Worm (Caenorhabditis elegans): ENCODE results near the gene K07E12.2.

K07E12.2 gene

ce11 chrIII:6695189-6695588 is 41.9 kb upstream of the K07E12.2 start (continued):
- TF ChIP-seq sma-9 (GFP tag; optimal IDR thresholded peaks at IDR 0.05) = peak; percentile 61
- TF ChIP-seq sma-9 (tag; optimal IDR thresholded peaks at IDR 0.05) = no peak
- TF ChIP-seq zag-1 (tag; optimal IDR thresholded peaks at IDR 0.05) = peak; percentile 49
- no peak for TF ChIP-seq ZK546.5 (tag; optimal IDR thresholded peaks at IDR 0.05)
- no peak for TF ChIP-seq unc-39 (tag; optimal IDR thresholded peaks at IDR 0.05)
- TF ChIP-seq unc-55 (GFP tag; optimal IDR thresholded peaks at IDR 0.05) = peak; percentile 75
- TF ChIP-seq snpc-4 (tag; optimal IDR thresholded peaks at IDR 0.05) = peak; percentile 25
- TF ChIP-seq nhr-77 (tag; optimal IDR thresholded peaks at IDR 0.05) = no peak
- TF ChIP-seq mbf-1 (tag; optimal IDR thresholded peaks at IDR 0.05) = no peak
- peak; percentile 4 for TF ChIP-seq nhr-6 (tag; optimal IDR thresholded peaks at IDR 0.05)
- peak; percentile 59 for TF ChIP-seq nhr-129 (tag; optimal IDR thresholded peaks at IDR 0.05)
- TF ChIP-seq fos-1 (tag; optimal IDR thresholded peaks at IDR 0.05) = peak; percentile 25
- no peak for TF ChIP-seq ama-1 (optimal IDR thresholded peaks at IDR 0.05)
- peak; percentile 46 for TF ChIP-seq lin-13 (GFP tag; optimal IDR thresholded peaks at IDR 0.05)

- TF ChIP-seq lin-11 (tag; optimal IDR thresholded peaks at IDR 0.05) (no peak), nhr-77 (tag; optimal IDR thresholded peaks at IDR 0.05) (no peak), sem-4 (tag; optimal IDR thresholded peaks at IDR 0.05) (no peak), C34F6.9 (tag; optimal IDR thresholded peaks at IDR 0.05) (no peak), lin-39 (tag; optimal IDR thresholded peaks at IDR 0.05) (no peak), ceh-82 (tag; optimal IDR thresholded peaks at IDR 0.05) (no peak), sma-3 (GFP tag; optimal IDR thresholded peaks at IDR 0.05) (no peak), gmeb-1 (tag; optimal IDR thresholded peaks at IDR 0.05) (no peak), mdl-1 (tag; optimal IDR thresholded peaks at IDR 0.05) (no peak), ZK546.5 (tag; optimal IDR thresholded peaks at IDR 0.05) (no peak), dmd-4 (tag; optimal IDR thresholded peaks at IDR 0.05) (no peak), mbf-1 (tag; optimal IDR thresholded peaks at IDR 0.05) (no peak), alr-1 (tag; optimal IDR thresholded peaks at IDR 0.05) (no peak), nhr-25 (tag; optimal IDR thresholded peaks at IDR 0.05) (no peak), unc-62 (GFP tag; optimal IDR thresholded peaks at IDR 0.05) (no peak), aly-2 (tag; optimal IDR thresholded peaks at IDR 0.05) (no peak), nhr-11 (tag; optimal IDR thresholded peaks at IDR 0.05) (no peak)
These were observed 31.6 kb upstream of the K07E12.2 start, which contains the start of gene F37A4.6 for ce11 chrIII:6705515-6705914. TSS of gene F37A4.6 (plus strand) at chrIII:6705815.

DNA sequence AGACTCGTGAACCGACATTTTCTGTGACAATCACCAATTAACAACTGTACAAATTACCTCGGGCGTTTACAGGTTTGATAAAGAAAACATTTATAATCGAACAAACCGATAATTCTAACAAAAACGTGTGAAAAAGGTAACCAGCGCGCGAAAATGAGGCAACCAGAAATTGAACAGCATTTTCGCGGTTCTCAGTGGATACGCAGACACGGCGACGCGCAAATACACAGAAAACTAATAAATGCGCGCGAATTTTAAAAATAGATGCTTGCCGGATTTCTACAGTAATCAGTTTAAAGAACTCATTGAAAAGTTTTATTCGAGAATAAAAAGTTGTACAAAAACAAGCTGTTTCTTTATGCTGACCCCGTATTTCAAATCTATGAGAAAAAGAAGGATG is 27.1 kb upstream of the K07E12.2 start, which contains the start of gene isw-1:
Gene isw-1 (minus strand): TSS at position 118 of the 400 bp plus-strand sequence.
- peak; percentile 90 for TF ChIP-seq gmeb-1 (tag; optimal IDR thresholded peaks at IDR 0.05)
- peak; percentile 61 for TF ChIP-seq nhr-129 (tag; optimal IDR thresholded peaks at IDR 0.05)
- no peak for TF ChIP-seq nhr-10 (tag; optimal IDR thresholded peaks at IDR 0.05)
- peak; percentile 8 for TF ChIP-seq sma-3 (GFP tag; optimal IDR thresholded peaks at IDR 0.05)
- TF ChIP-seq lin-11 (tag; optimal IDR thresholded peaks at IDR 0.05) = peak; percentile 15
- peak; percentile 21 for TF ChIP-seq fos-1 (tag; optimal IDR thresholded peaks at IDR 0.05)
- TF ChIP-seq nhr-23 (tag; optimal IDR thresholded peaks at IDR 0.05) = no peak
- peak; percentile 70 for TF ChIP-seq unc-55 (GFP tag; optimal IDR thresholded peaks at IDR 0.05)

DNA sequence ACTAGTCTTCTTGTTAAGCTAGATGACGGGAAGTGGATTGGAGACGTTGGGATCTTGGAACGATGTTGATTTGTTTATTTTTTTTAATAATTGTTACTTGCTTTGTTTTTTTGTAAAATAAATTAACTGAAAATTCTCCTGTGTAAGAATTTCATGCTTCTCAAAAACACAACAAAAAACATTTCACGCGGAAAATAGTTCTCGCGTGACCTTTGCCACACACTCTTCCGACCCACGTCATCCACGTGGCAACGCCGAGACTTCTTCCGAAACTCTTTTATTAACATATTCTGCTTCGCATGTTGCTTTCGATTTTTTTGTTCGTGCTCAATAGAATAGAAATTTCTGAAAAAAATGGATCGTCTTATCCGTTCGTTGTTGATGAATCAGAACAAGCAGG is 25.5 kb upstream of the K07E12.2 start, which contains the start of gene F37A4.5:
Gene F37A4.5 (plus strand): TSS at position 301 of the 400 bp plus-strand sequence.
- TF ChIP-seq sem-4 (tag; optimal IDR thresholded peaks at IDR 0.05) (no peak), unc-39 (tag; optimal IDR thresholded peaks at IDR 0.05) (no peak), nhr-10 (tag; optimal IDR thresholded peaks at IDR 0.05) (no peak), F13H6.1 (tag; optimal IDR thresholded peaks at IDR 0.05) (no peak), nhr-77 (tag; optimal IDR thresholded peaks at IDR 0.05) (no peak), ztf-4 (tag; optimal IDR thresholded peaks at IDR 0.05) (no peak), dmd-4 (tag; optimal IDR thresholded peaks at IDR 0.05) (no peak), elt-1 (tag; optimal IDR thresholded peaks at IDR 0.05) (no peak), skn-1 (tag; optimal IDR thresholded peaks at IDR 0.05) (no peak)

DNA sequence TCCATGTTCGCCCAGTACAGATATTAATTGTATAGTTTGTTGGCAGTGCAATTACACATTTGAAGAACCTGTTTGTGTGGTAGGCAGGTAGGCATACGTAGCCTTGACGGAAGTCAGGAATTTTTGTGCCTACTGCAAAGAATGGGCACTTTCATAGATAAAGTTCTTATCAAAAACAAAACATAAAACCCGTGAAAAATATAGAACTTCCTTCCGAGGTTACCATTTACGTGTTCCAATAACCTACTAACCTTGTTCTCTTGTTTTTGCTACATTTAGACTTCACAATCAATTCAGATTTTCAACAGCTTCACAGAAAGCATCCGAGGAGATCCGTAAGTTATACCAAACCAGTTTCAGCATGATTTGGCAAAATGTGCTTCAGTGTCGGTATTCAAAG is 23.8 kb upstream of the K07E12.2 start, which contains the start of gene F37A4.4:
Gene F37A4.4 (plus strand): TSS at position 301 of the 400 bp plus-strand sequence.
- no peak for TF ChIP-seq lin-13 (GFP tag; optimal IDR thresholded peaks at IDR 0.05)
- TF ChIP-seq ZK546.5 (tag; optimal IDR thresholded peaks at IDR 0.05) = no peak
- TF ChIP-seq sem-4 (tag; optimal IDR thresholded peaks at IDR 0.05) = no peak
- no peak for TF ChIP-seq fos-1 (tag; optimal IDR thresholded peaks at IDR 0.05)
- TF ChIP-seq nhr-12 (tag; optimal IDR thresholded peaks at IDR 0.05) = no peak
- TF ChIP-seq unc-62 (GFP tag; optimal IDR thresholded peaks at IDR 0.05) = no peak
- TF ChIP-seq C34F6.9 (tag; optimal IDR thresholded peaks at IDR 0.05) = no peak
- TF ChIP-seq ama-1 (optimal IDR thresholded peaks at IDR 0.05) = no peak
- TF ChIP-seq Y55F3AM.14 (GFP tag; optimal IDR thresholded peaks at IDR 0.05) = no peak
- no peak for TF ChIP-seq egl-27 (tag; optimal IDR thresholded peaks at IDR 0.05)
- no peak for TF ChIP-seq nhr-21 (tag; optimal IDR thresholded peaks at IDR 0.05)
